Fruit fly (Drosophila melanogaster): ENCODE measurements around the gene CG14711.

Gene CG14711

DNA sequence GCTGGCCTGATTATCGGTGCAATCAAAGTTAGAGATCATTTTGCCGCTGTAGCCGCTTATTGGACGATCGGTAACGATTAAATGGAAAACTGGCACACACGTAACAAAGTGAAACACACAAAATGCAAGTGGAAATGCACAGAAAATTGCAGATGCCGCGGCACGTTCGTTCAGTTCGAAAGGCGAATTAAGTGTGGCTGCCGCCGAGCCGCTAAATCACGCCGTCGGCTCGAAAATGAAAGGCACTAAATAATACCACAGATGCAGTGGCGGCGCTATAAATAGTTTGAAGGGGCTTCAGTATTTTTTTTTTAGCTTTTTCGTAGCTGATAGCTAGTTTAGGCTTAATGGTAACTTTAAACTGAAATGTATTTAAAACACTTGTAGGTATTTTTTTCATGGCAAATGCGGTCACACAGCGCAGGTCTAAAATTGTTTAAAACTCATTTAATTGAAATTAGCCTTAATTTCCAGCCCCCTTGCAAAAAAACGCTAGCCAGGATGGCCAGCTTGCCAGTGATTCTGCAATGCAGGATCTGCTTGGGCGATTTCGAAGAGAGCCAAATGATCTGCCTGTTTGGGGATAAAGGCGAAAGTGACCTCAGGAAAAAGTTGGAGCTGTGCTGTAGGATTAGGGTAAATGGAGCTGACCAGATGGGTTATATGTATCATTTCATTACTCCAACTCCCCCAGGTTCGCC is 3.3 kb upstream of the CG14711 start, which contains the start of the genes Jupiter and CG14710 (continued):
- 0 out of 2 replicates have a peak, but pooled peaks have one; percentile 18 for TF ChIP-seq CG11085 (GFP tag; IDR thresholded peaks at IDR 0.05)
- no peak for TF ChIP-seq CG5180 (GFP tag; optimal IDR thresholded peaks at IDR 0.05)
- TF ChIP-seq CG11560 (tag; IDR thresholded peaks at IDR 0.05), result no peak
- TF ChIP-seq ewg (GFP tag; optimal IDR thresholded peaks at IDR 0.05), result peak; percentile 70
- peak; percentile 53 for TF ChIP-seq caup (GFP tag; optimal IDR thresholded peaks at IDR 0.05; ENCODE audit: severe bottlenecking)
- TF ChIP-seq CG31224 (GFP tag; IDR thresholded peaks at IDR 0.05), result no peak
- TF ChIP-seq Ets65A (GFP tag), result peak; percentile 98
- no peak for TF ChIP-seq br (optimal IDR thresholded peaks at IDR 0.05)
- no peak for TF ChIP-seq CG8281 (tag; optimal IDR thresholded peaks at IDR 0.05)
- peak; percentile 77 for TF ChIP-seq CG11247 (GFP tag; IDR thresholded peaks at IDR 0.05)
- peak; percentile 14; the same call in 1 of the 3 replicates for TF ChIP-seq jigr1 (GFP tag; IDR thresholded peaks at IDR 0.05)
- TF ChIP-seq gce (GFP tag; IDR thresholded peaks at IDR 0.05), result 0 out of 3 replicates have a peak, but pooled peaks have one; percentile 41
- no peak for TF ChIP-seq sr (GFP tag; IDR thresholded peaks at IDR 0.05)
- no peak; the same call in 2 of the 3 replicates for TF ChIP-seq B-H1 (GFP tag; IDR thresholded peaks at IDR 0.05)
- TF ChIP-seq CG17186 (GFP tag; optimal IDR thresholded peaks at IDR 0.05), result peak; percentile 18
- TF ChIP-seq CG17361 (GFP tag; IDR thresholded peaks at IDR 0.05), result peak; percentile 39; the same call in 1 of the 3 replicates
- TF ChIP-seq YL-1 (GFP tag; optimal IDR thresholded peaks at IDR 0.05), result peak; percentile 76
- peak; percentile 83 for TF ChIP-seq CG30403 (GFP tag; optimal IDR thresholded peaks at IDR 0.05)
- TF ChIP-seq her (GFP tag; optimal IDR thresholded peaks at IDR 0.05), result peak; percentile 78
- TF ChIP-seq jing (GFP tag; optimal IDR thresholded peaks at IDR 0.05), result peak; percentile 13
- TF ChIP-seq CG10209 (GFP tag; optimal IDR thresholded peaks at IDR 0.05), result peak; percentile 46
- TF ChIP-seq CG9876 (GFP tag; optimal IDR thresholded peaks at IDR 0.05), result peak; percentile 71
- peak; percentile 45 for TF ChIP-seq CG2202 (tag; optimal IDR thresholded peaks at IDR 0.05)
- no peak for TF ChIP-seq Sox100B (GFP tag; optimal IDR thresholded peaks at IDR 0.05)
- peak; percentile 95 for TF ChIP-seq Lhr (GFP tag; optimal IDR thresholded peaks at IDR 0.05)
- no peak for TF ChIP-seq vnd (GFP tag; IDR thresholded peaks at IDR 0.05; ENCODE audit: partially characterized antibody)
- no peak for TF ChIP-seq fd64A (GFP tag; optimal IDR thresholded peaks at IDR 0.05)
- TF ChIP-seq dysf (GFP tag; IDR thresholded peaks at IDR 0.05), result peak; percentile 65
- peak; percentile 63 for TF ChIP-seq CG1602 (GFP tag; optimal IDR thresholded peaks at IDR 0.05)
- TF ChIP-seq CG15696 (tag; optimal IDR thresholded peaks at IDR 0.05), result peak; percentile 64
- no peak for TF ChIP-seq kah (GFP tag; optimal IDR thresholded peaks at IDR 0.05)
- peak; percentile 65 for TF ChIP-seq ems (GFP tag; optimal IDR thresholded peaks at IDR 0.05)
- no peak for TF ChIP-seq CG9727 (GFP tag; optimal IDR thresholded peaks at IDR 0.05)
- peak; percentile 31 for TF ChIP-seq CG10147 (GFP tag; optimal IDR thresholded peaks at IDR 0.05)
- TF ChIP-seq prd (optimal IDR thresholded peaks at IDR 0.05), result no peak
- peak; percentile 84 for TF ChIP-seq prd (GFP tag; IDR thresholded peaks at IDR 0.05)
- peak; percentile 31; the same call in 1 of the 2 replicates for TF ChIP-seq esg (GFP tag; conservative IDR thresholded peaks at IDR 0.05)
- TF ChIP-seq ro (GFP tag; IDR thresholded peaks at IDR 0.05), result no peak
- TF ChIP-seq ham (GFP tag; IDR thresholded peaks at IDR 0.05), result no peak
- TF ChIP-seq CG15479 (GFP tag; optimal IDR thresholded peaks at IDR 0.05), result peak; percentile 4
- TF ChIP-seq Ets97D (GFP tag; optimal IDR thresholded peaks at IDR 0.05), result peak; percentile 93
- peak; percentile 31 for TF ChIP-seq CG12236 (GFP tag; optimal IDR thresholded peaks at IDR 0.05)
- TF ChIP-seq Dp (GFP tag; optimal IDR thresholded peaks at IDR 0.05), result peak; percentile 85
- TF ChIP-seq fd3F (GFP tag; optimal IDR thresholded peaks at IDR 0.05), result peak; percentile 13
- TF ChIP-seq Hmr (GFP tag; optimal IDR thresholded peaks at IDR 0.05), result peak; percentile 86
- TF ChIP-seq CG3407 (GFP tag; optimal IDR thresholded peaks at IDR 0.05), result no peak
- TF ChIP-seq tgo (GFP tag; IDR thresholded peaks at IDR 0.05), result peak; percentile 48; the same call in 1 of the 3 replicates
- TF ChIP-seq dpn (GFP tag; optimal IDR thresholded peaks at IDR 0.05), result peak; percentile 80 to 83
- peak; percentile 89 for TF ChIP-seq E2f2 (GFP tag; IDR thresholded peaks at IDR 0.05)
- peak in 1 of 2 experiments; percentile 45 for TF ChIP-seq crp (GFP tag; optimal IDR thresholded peaks at IDR 0.05)

Measured in whole organism, embryonic.